Worm (Caenorhabditis elegans) whole organism, L3 larva: ENCODE results near the gene rabr-1.

Experiments
- R02D3.7 ChIP-seq: fragments of 150-350 bp; optimal IDR thresholded peaks from 2 replicates; lab custom pipeline; 2014; ENCODE audit warnings: missing biosample characterization, missing genetic modification characterization
- aly-2 ChIP-seq: fragments of 150-350 bp; optimal IDR thresholded peaks from 2 replicates; lab custom pipeline; 2014; ENCODE audit warnings: missing biosample characterization, missing genetic modification characterization
- ama-1 ChIP-seq: fragments of 150-350 bp; optimal IDR thresholded peaks from 2 replicates; lab custom pipeline; 2018
- ceh-16 ChIP-seq: sonication (generic microtip); optimal IDR thresholded peaks from 2 replicates; lab custom pipeline; 2017; ENCODE audit warnings: missing biosample characterization, missing genetic modification characterization
- ceh-9 ChIP-seq: sonication (generic microtip); optimal IDR thresholded peaks from 2 replicates; lab custom pipeline; 2018; ENCODE audit warnings: missing biosample characterization, missing genetic modification characterization
- daf-12 ChIP-seq: fragments of 150-350 bp; optimal IDR thresholded peaks from 2 replicates; lab custom pipeline; 2014; ENCODE audit warnings: missing biosample characterization, missing genetic modification reagents, missing genetic modification characterization
- egl-27 ChIP-seq: sonication (generic microtip); optimal IDR thresholded peaks from 4 replicates; lab custom pipeline; 2017; ENCODE audit warnings: missing biosample characterization, missing genetic modification reagents, missing genetic modification characterization
- egl-5 ChIP-seq: fragments of 150-350 bp; optimal IDR thresholded peaks from 2 replicates; lab custom pipeline; 2017; ENCODE audit warnings: missing biosample characterization, missing genetic modification reagents, missing genetic modification characterization, inconsistent platforms
- elt-1 ChIP-seq: fragments of 150-350 bp; optimal IDR thresholded peaks from 2 replicates; lab custom pipeline; 2014; ENCODE audit warnings: missing biosample characterization, missing genetic modification characterization
- elt-2 ChIP-seq: sonication (generic microtip); optimal IDR thresholded peaks from 2 replicates; lab custom pipeline; 2016; ENCODE audit warnings: missing genetic modification reagents, mild to moderate bottlenecking, missing genetic modification characterization, missing compliant biosample characterization
- eor-1 ChIP-seq, 2 experiments: fragments of 150-350 bp; optimal IDR thresholded peaks; 2 replicates each; lab custom pipeline; 2014 to 2018; ENCODE audit warnings: missing biosample characterization in 2 of 2, missing genetic modification characterization in 2 of 2
- fkh-10 ChIP-seq: sonication (generic microtip); optimal IDR thresholded peaks from 2 replicates; lab custom pipeline; 2017; ENCODE audit warnings: missing biosample characterization, missing genetic modification reagents, missing genetic modification characterization
- jun-1 ChIP-seq: fragments of 150-350 bp; optimal IDR thresholded peaks from 2 replicates; lab custom pipeline; 2014; ENCODE audit warnings: missing biosample characterization, missing genetic modification reagents, missing genetic modification characterization
- lin-15B ChIP-seq: fragments of 150-350 bp; optimal IDR thresholded peaks from 2 replicates; lab custom pipeline; 2014; ENCODE audit warnings: missing biosample characterization, missing genetic modification characterization
- lin-39 ChIP-seq: fragments of 150-350 bp; optimal IDR thresholded peaks from 2 replicates; lab custom pipeline; 2018; ENCODE audit warnings: missing biosample characterization, missing genetic modification reagents, missing genetic modification characterization
- lsy-12 ChIP-seq: sonication (generic microtip); optimal IDR thresholded peaks from 2 replicates; lab custom pipeline; 2016; ENCODE audit warnings: mild to moderate bottlenecking, missing genetic modification characterization, missing compliant biosample characterization
- mdl-1 ChIP-seq: fragments of 150-350 bp; optimal IDR thresholded peaks from 2 replicates; lab custom pipeline; 2014; ENCODE audit warnings: missing biosample characterization, missing genetic modification characterization
- mml-1 ChIP-seq: fragments of 150-350 bp; sonication (generic microtip); optimal IDR thresholded peaks from 3 replicates; lab custom pipeline; 2014; ENCODE audit warnings: missing biosample characterization, missing genetic modification characterization
- nfya-1 ChIP-seq: sonication (generic microtip); optimal IDR thresholded peaks from 2 replicates; lab custom pipeline; 2017; ENCODE audit warnings: missing genetic modification characterization, mild to moderate bottlenecking, missing compliant biosample characterization, antibody characterized with exemption, moderate library complexity; ENCODE audit not compliant: insufficient read depth
- nhr-11 ChIP-seq: fragments of 150-350 bp; optimal IDR thresholded peaks from 2 replicates; lab custom pipeline; 2014; ENCODE audit warnings: missing biosample characterization, missing genetic modification characterization
- nhr-12 ChIP-seq: fragments of 150-350 bp; optimal IDR thresholded peaks from 2 replicates; lab custom pipeline; 2014; ENCODE audit warnings: missing biosample characterization, missing genetic modification characterization
- nhr-23 ChIP-seq: fragments of 150-350 bp; optimal IDR thresholded peaks from 2 replicates; lab custom pipeline; 2014; ENCODE audit warnings: missing biosample characterization, missing genetic modification reagents, missing genetic modification characterization
- nhr-237 ChIP-seq: fragments of 150-350 bp; optimal IDR thresholded peaks from 2 replicates; lab custom pipeline; 2014; ENCODE audit warnings: missing biosample characterization, missing genetic modification characterization
- nhr-25 ChIP-seq: sonication (generic microtip); optimal IDR thresholded peaks from 2 replicates; lab custom pipeline; 2017; ENCODE audit warnings: missing biosample characterization, missing genetic modification characterization
- nhr-28 ChIP-seq: fragments of 150-350 bp; optimal IDR thresholded peaks from 2 replicates; lab custom pipeline; 2014; ENCODE audit warnings: missing biosample characterization, missing genetic modification characterization
- nhr-43 ChIP-seq: sonication (generic microtip); optimal IDR thresholded peaks from 2 replicates; lab custom pipeline; 2016; ENCODE audit warnings: mild to moderate bottlenecking, missing genetic modification characterization, missing compliant biosample characterization; ENCODE audit not compliant: poor library complexity, severe bottlenecking
- nhr-77 ChIP-seq: fragments of 150-350 bp; optimal IDR thresholded peaks from 2 replicates; lab custom pipeline; 2014; ENCODE audit warnings: missing biosample characterization, missing genetic modification characterization
- pqm-1 ChIP-seq: fragments of 150-350 bp; optimal IDR thresholded peaks from 2 replicates; lab custom pipeline; 2017; ENCODE audit warnings: missing biosample characterization, missing genetic modification characterization, inconsistent platforms
- skn-1 ChIP-seq: fragments of 150-350 bp; optimal IDR thresholded peaks from 2 replicates; lab custom pipeline; 2014; ENCODE audit warnings: missing biosample characterization, missing genetic modification characterization
- snpc-4 ChIP-seq: fragments of 150-350 bp; optimal IDR thresholded peaks from 2 replicates; lab custom pipeline; 2014; ENCODE audit warnings: missing biosample characterization, missing genetic modification characterization
- tbx-2 ChIP-seq: sonication (generic microtip); optimal IDR thresholded peaks from 2 replicates; lab custom pipeline; 2016; ENCODE audit warnings: mild to moderate bottlenecking, missing genetic modification characterization, missing compliant biosample characterization
- zag-1 ChIP-seq: fragments of 150-350 bp; optimal IDR thresholded peaks from 2 replicates; lab custom pipeline; 2014; ENCODE audit warnings: missing biosample characterization, missing genetic modification characterization
- ztf-11 ChIP-seq: fragments of 150-350 bp; optimal IDR thresholded peaks from 2 replicates; lab custom pipeline; 2014; ENCODE audit warnings: missing biosample characterization, missing genetic modification characterization
- ztf-4 ChIP-seq: fragments of 150-350 bp; optimal IDR thresholded peaks from 2 replicates; lab custom pipeline; 2014; ENCODE audit warnings: missing biosample characterization, missing genetic modification characterization

rabr-1 gene

ce11 chrX:2464064-2464463, 31.9 kb upstream of the rabr-1 start:
- TF ChIP-seq egl-27 (tag; lab: Kevin White, UChicago) (no peak), lsy-12 (tag; lab: Kevin White, UChicago) (no peak), fkh-10 (GFP tag; lab: Kevin White, UChicago) (no peak), lin-39 (tag; lab: Kevin White, UChicago) (no peak), nhr-237 (no peak), R02D3.7 (tag; lab: Kevin White, UChicago) (no peak), nhr-25 (no peak), aly-2 (tag; lab: Kevin White, UChicago) (no peak), ceh-9 (no peak), egl-5 (tag; lab: Kevin White, UChicago) (no peak), ztf-4 (tag; lab: Kevin White, UChicago) (no peak), mdl-1 (tag; lab: Kevin White, UChicago) (no peak), nhr-43 (tag; lab: Kevin White, UChicago) (no peak), nhr-28 (tag; lab: Kevin White, UChicago) (no peak), nhr-23 (no peak), elt-1 (tag; lab: Kevin White, UChicago) (no peak), ceh-16 (tag; lab: Kevin White, UChicago) (no peak), ztf-11 (tag; lab: Kevin White, UChicago) (no peak)

ce11 chrX:2471303-2471702, 24.7 kb upstream of the rabr-1 start, which contains the start of gene R04B3.1:
TSS of gene R04B3.1 (minus strand) at chrX:2471403.
- TF ChIP-seq lin-15B (no peak), nhr-25 (peak; percentile 20)

ce11 chrX:2473618-2474017, 22.4 kb upstream of the rabr-1 start, which contains the start of gene R04B3.2:
TSS of gene R04B3.2 (minus strand) at chrX:2473718.
- no peak for TF ChIP-seq nhr-11 (tag; lab: Kevin White, UChicago)
- no peak for TF ChIP-seq eor-1 (tag; optimal IDR thresholded peaks at IDR 0.05; lab: Kevin White, UChicago)
- no peak for TF ChIP-seq nhr-23
- TF ChIP-seq ceh-16 (tag; lab: Kevin White, UChicago) = no peak
- TF ChIP-seq pqm-1 (tag; lab: Kevin White, UChicago) = no peak
- TF ChIP-seq lsy-12 (tag; lab: Kevin White, UChicago) = no peak
- TF ChIP-seq nhr-77 (tag; lab: Kevin White, UChicago) = no peak
- TF ChIP-seq skn-1 = no peak
- no peak for TF ChIP-seq lin-39 (tag; lab: Kevin White, UChicago)
- TF ChIP-seq tbx-2 = no peak
- no peak for TF ChIP-seq jun-1 (tag; lab: Kevin White, UChicago)
- no peak for TF ChIP-seq elt-1 (tag; lab: Kevin White, UChicago)
- TF ChIP-seq snpc-4 (tag; lab: Kevin White, UChicago) = no peak
- no peak for TF ChIP-seq daf-12
- no peak for TF ChIP-seq ceh-9
- TF ChIP-seq mdl-1 (tag; lab: Kevin White, UChicago) = no peak

DNA sequence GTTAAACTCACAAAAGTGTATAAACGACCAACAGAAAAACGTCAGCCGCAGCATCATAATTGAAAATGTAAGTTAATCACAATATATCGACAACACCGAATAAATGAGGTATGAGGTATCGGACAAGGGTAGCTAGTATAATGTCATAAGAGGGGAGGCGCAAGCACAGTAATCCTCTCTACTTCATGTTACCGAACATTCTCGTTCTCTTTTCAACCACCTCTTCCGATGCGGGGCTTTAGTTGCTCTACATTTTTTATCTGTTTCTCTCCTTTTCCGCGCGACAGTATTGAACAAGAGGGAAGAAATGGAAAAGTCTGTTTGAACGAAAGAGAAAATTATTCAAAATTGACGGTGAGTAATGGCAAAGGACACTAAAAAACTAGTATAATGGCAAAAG, 20.1 kb upstream of the rabr-1 start, which contains the start of gene R04B3.3:
R04B3.3 (minus strand) TSS at position 101 of the 400 bp plus-strand sequence.
- no peak for TF ChIP-seq mml-1 (tag; lab: Kevin White, UChicago)
- no peak for TF ChIP-seq nhr-43 (tag; lab: Kevin White, UChicago)
- no peak for TF ChIP-seq nhr-12 (tag; lab: Kevin White, UChicago)
- TF ChIP-seq lsy-12 (tag; lab: Kevin White, UChicago) = no peak
- TF ChIP-seq skn-1 = no peak
- no peak for TF ChIP-seq elt-1 (tag; lab: Kevin White, UChicago)
- TF ChIP-seq nhr-23 = no peak
- TF ChIP-seq lin-39 (tag; lab: Kevin White, UChicago) = no peak
- no peak for TF ChIP-seq nfya-1
- TF ChIP-seq, all 47 proteins: peak for 0

DNA sequence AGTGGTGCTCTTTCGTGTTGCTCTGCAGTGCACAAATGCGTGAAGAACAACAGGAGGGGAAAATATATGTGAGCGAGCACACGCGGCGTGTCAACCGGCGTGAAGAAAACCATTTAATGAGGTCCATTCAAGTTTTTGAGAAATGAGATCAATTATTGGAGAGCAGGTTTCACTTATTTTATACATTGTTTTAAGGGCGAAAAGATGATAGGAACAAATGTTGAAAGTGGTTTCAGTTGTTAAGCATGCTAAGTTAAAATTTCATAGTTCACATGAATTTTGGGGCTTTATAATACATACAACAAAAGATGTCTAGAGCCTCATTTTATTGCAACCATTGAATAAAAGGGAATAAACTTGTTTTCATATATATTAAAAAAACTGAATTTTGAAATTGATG, 17.2 kb upstream of the rabr-1 start, which contains the start of gene K02E10.5:
K02E10.5 (minus strand) TSS at position 101 of the 400 bp plus-strand sequence.
- TF ChIP-seq ama-1 (no peak), snpc-4 (tag; lab: Kevin White, UChicago) (no peak), lsy-12 (tag; lab: Kevin White, UChicago) (no peak), pqm-1 (tag; lab: Kevin White, UChicago) (no peak), ztf-11 (tag; lab: Kevin White, UChicago) (no peak), nhr-23 (no peak), nhr-12 (tag; lab: Kevin White, UChicago) (no peak), nhr-77 (tag; lab: Kevin White, UChicago) (no peak), R02D3.7 (tag; lab: Kevin White, UChicago) (no peak), zag-1 (tag; lab: Kevin White, UChicago) (no peak), tbx-2 (no peak), elt-2 (tag; lab: Kevin White, UChicago) (no peak)
